Worm (Caenorhabditis elegans) whole organism, L4 larva: ENCODE results near the gene mrps-5.
A peak's percentile ranks its signal among the peaks of the same experiment; 100 is the strongest.

Experiments
- aly-2 ChIP-seq: sonication (generic microtip); optimal IDR thresholded peaks from 2 replicates; lab custom pipeline; 2018; ENCODE audit warnings: missing biosample characterization, missing genetic modification characterization
- fos-1 ChIP-seq: fragments of 150-350 bp; optimal IDR thresholded peaks from 2 replicates; lab custom pipeline; 2014; ENCODE audit warnings: missing biosample characterization, missing genetic modification characterization
- lsy-2 ChIP-seq, 2 experiments: fragments of 150-350 bp in 1 of 2; sonication (generic microtip) in 1 of 2; optimal IDR thresholded peaks; 2 replicates each; lab custom pipeline; 2014 to 2017; ENCODE audit warnings: missing biosample characterization in 2 of 2, missing genetic modification characterization in 2 of 2
- mxl-2 ChIP-seq: fragments of 200-800 bp; sonication (Bioruptor generic); conservative IDR thresholded peaks from 2 replicates; pipeline ENCODE4 v1.3.6; 2022; ENCODE audit warnings: missing genetic modification reagents, missing genetic modification characterization, missing compliant biosample characterization
- nhr-237 ChIP-seq: sonication (generic microtip); optimal IDR thresholded peaks from 2 replicates; lab custom pipeline; 2017; ENCODE audit warnings: missing biosample characterization, missing genetic modification characterization
- nhr-6 ChIP-seq: fragments of 150-350 bp; optimal IDR thresholded peaks from 2 replicates; lab custom pipeline; 2014; ENCODE audit warnings: missing biosample characterization, missing genetic modification characterization
- pqm-1 ChIP-seq: sonication (generic microtip); optimal IDR thresholded peaks from 2 replicates; lab custom pipeline; 2017; ENCODE audit warnings: missing biosample characterization, missing genetic modification characterization
- sdz-12 ChIP-seq: fragments of 200-800 bp; sonication (Bioruptor generic); optimal IDR thresholded peaks from 2 replicates; lab custom pipeline; 2018; ENCODE audit warnings: mild to moderate bottlenecking, missing genetic modification characterization, missing compliant biosample characterization
- zag-1 ChIP-seq: fragments of 150-350 bp; optimal IDR thresholded peaks from 2 replicates; lab custom pipeline; 2014; ENCODE audit warnings: missing biosample characterization, missing genetic modification characterization

DNA sequence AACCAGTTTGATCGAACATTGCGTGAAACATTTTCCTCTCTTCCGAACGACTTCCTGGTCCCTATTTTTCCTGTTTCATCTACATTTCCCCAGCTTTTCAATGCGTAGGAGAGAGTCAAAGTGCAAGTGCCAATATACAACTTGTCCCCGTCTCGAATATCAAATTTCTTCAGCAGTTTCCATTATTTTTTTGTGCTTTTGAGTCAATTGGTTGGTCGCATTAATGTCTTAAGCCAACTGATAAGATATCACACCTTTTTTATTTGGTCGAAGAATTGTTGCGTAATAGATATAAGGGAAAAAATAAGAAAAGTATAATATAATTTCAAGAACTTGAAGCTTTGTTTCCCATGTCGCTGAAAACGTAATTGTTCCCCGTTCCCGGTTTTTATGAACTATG, 30.9 kb upstream of the mrps-5 start:
- TF ChIP-seq lsy-2 (tag; optimal IDR thresholded peaks at IDR 0.05; lab: Kevin White, UChicago) (no peak), nhr-237 (no peak), fos-1 (no peak), nhr-6 (tag; lab: Kevin White, UChicago) (no peak), pqm-1 (tag; lab: Kevin White, UChicago) (peak; percentile 42), mxl-2 (GFP tag; lab: Robert Waterston, UW) (no peak), sdz-12 (GFP tag; lab: Kevin White, UChicago) (no peak), zag-1 (tag; lab: Kevin White, UChicago) (no peak), aly-2 (no peak)
